Worm (Caenorhabditis elegans): ENCODE data around the gene egl-1.

egl-1 gene

ce11 chrV:14428865-14429264 lies 3.3 kb downstream of the egl-1 start, which contains the start of gene F23B12.1:
F23B12.1 (plus strand) TSS chrV:14429165.
- TF ChIP-seq nhr-23 (tag; optimal IDR thresholded peaks at IDR 0.05) = no peak
- TF ChIP-seq ceh-28 (tag; optimal IDR thresholded peaks at IDR 0.05) = no peak
- no peak for TF ChIP-seq R02D3.7 (tag; optimal IDR thresholded peaks at IDR 0.05)
- no peak for TF ChIP-seq pqm-1 (tag; optimal IDR thresholded peaks at IDR 0.05)

- TF ChIP-seq ztf-11 (tag; optimal IDR thresholded peaks at IDR 0.05) (no peak), ama-1 (optimal IDR thresholded peaks at IDR 0.05) (no peak), lin-39 (tag; optimal IDR thresholded peaks at IDR 0.05) (no peak), egl-5 (tag; optimal IDR thresholded peaks at IDR 0.05) (no peak), ceh-82 (tag; optimal IDR thresholded peaks at IDR 0.05) (no peak), tbx-2 (tag; optimal IDR thresholded peaks at IDR 0.05) (no peak)
These were observed 4.9 kb downstream of the egl-1 start for ce11 chrV:14427069-14427825.

ce11 chrV:14426013-14426412 lies 6.1 kb downstream of the egl-1 start:
- TF ChIP-seq snpc-4 (tag; optimal IDR thresholded peaks at IDR 0.05) (no peak), pqm-1 (tag; optimal IDR thresholded peaks at IDR 0.05) (no peak), sea-2 (GFP tag; optimal IDR thresholded peaks at IDR 0.05) (no peak), nhr-67 (tag; optimal IDR thresholded peaks at IDR 0.05) (no peak), nhr-23 (tag; optimal IDR thresholded peaks at IDR 0.05) (no peak), ceh-9 (tag; optimal IDR thresholded peaks at IDR 0.05) (no peak), hmg-11 (tag; optimal IDR thresholded peaks at IDR 0.05) (no peak), aly-2 (tag; optimal IDR thresholded peaks at IDR 0.05) (no peak)

ce11 chrV:14424958-14425492 lies 7.1 kb downstream of the egl-1 start, which contains the start of gene rrsr-1:
rrsr-1 (minus strand) TSS chrV:14425008.
- TF ChIP-seq snpc-4 (tag; optimal IDR thresholded peaks at IDR 0.05) (peak; percentile 54), hmg-11 (tag; optimal IDR thresholded peaks at IDR 0.05) (no peak), aly-2 (tag; optimal IDR thresholded peaks at IDR 0.05) (no peak), egl-5 (tag; optimal IDR thresholded peaks at IDR 0.05) (peak; percentile 46), pha-4 (tag; optimal IDR thresholded peaks at IDR 0.05) (no peak), nhr-43 (tag; optimal IDR thresholded peaks at IDR 0.05; ENCODE audit: poor library complexity, severe bottlenecking) (peak; percentile 53), lin-15B (tag; optimal IDR thresholded peaks at IDR 0.05) (peak; percentile 5), elt-2 (tag; optimal IDR thresholded peaks at IDR 0.05) (no peak), nhr-12 (tag; optimal IDR thresholded peaks at IDR 0.05) (no peak), pqm-1 (tag; optimal IDR thresholded peaks at IDR 0.05) (no peak)

- TF ChIP-seq nfya-1 (tag; optimal IDR thresholded peaks at IDR 0.05; ENCODE audit: insufficient read depth) = peak; percentile 46
- peak; percentile 24 for TF ChIP-seq snpc-4 (tag; optimal IDR thresholded peaks at IDR 0.05)
- TF ChIP-seq unc-39 (tag; optimal IDR thresholded peaks at IDR 0.05) = no peak
- TF ChIP-seq nhr-77 (tag; optimal IDR thresholded peaks at IDR 0.05) = no peak
- TF ChIP-seq ceh-82 (tag; optimal IDR thresholded peaks at IDR 0.05) = no peak
- peak; percentile 98 for TF ChIP-seq skn-1 (tag; optimal IDR thresholded peaks at IDR 0.05)
- TF ChIP-seq daf-12 (tag; optimal IDR thresholded peaks at IDR 0.05) = no peak
- peak; percentile 68 for TF ChIP-seq nhr-25 (tag; optimal IDR thresholded peaks at IDR 0.05)
- no peak for TF ChIP-seq hmg-11 (tag; optimal IDR thresholded peaks at IDR 0.05)
- TF ChIP-seq nhr-28 (tag; optimal IDR thresholded peaks at IDR 0.05) = no peak
- no peak for TF ChIP-seq nhr-237 (tag; optimal IDR thresholded peaks at IDR 0.05)
- TF ChIP-seq ztf-4 (tag; optimal IDR thresholded peaks at IDR 0.05) = no peak
- peak; percentile 51 for TF ChIP-seq nhr-23 (tag; optimal IDR thresholded peaks at IDR 0.05)
- TF ChIP-seq ceh-16 (tag; optimal IDR thresholded peaks at IDR 0.05) = no peak
- TF ChIP-seq jun-1 (tag; optimal IDR thresholded peaks at IDR 0.05) = no peak
- no peak for TF ChIP-seq ztf-11 (tag; optimal IDR thresholded peaks at IDR 0.05)
- TF ChIP-seq nhr-43 (tag; optimal IDR thresholded peaks at IDR 0.05; ENCODE audit: poor library complexity, severe bottlenecking) = peak; percentile 19
- no peak for TF ChIP-seq fos-1 (tag; optimal IDR thresholded peaks at IDR 0.05)
- TF ChIP-seq aly-2 (tag; optimal IDR thresholded peaks at IDR 0.05) = no peak
- peak; percentile 64 for TF ChIP-seq lin-15B (tag; optimal IDR thresholded peaks at IDR 0.05)
- TF ChIP-seq ZK546.5 (tag; optimal IDR thresholded peaks at IDR 0.05) = no peak
- no peak for TF ChIP-seq ceh-9 (tag; optimal IDR thresholded peaks at IDR 0.05)
- no peak for TF ChIP-seq sea-2 (GFP tag; optimal IDR thresholded peaks at IDR 0.05)
- TF ChIP-seq lin-39 (tag; optimal IDR thresholded peaks at IDR 0.05) = no peak
- TF ChIP-seq pha-4 (tag; optimal IDR thresholded peaks at IDR 0.05) = peak; percentile 52
- no peak for TF ChIP-seq egl-5 (tag; optimal IDR thresholded peaks at IDR 0.05)
- TF ChIP-seq tbx-2 (tag; optimal IDR thresholded peaks at IDR 0.05) = no peak
These were observed 8.9 kb downstream of the egl-1 start, which contains the start of gene rpoa-12 for ce11 chrV:14423268-14423667. rpoa-12 (minus strand) TSS chrV:14423304.
